Fruit fly (Drosophila melanogaster) whole organism: ENCODE data around the gene Karl.
"Not testable (repeated sequence)": the region's sequence is repeated elsewhere in the genome, so short reads cannot be mapped to it uniquely, and the experiment has no call there.

ENCODE experiments used
- CG8478 ChIP-seq: fragments of >200 bp; optimal IDR thresholded peaks from 2 replicates; lab custom pipeline; 2018; ENCODE audit warnings: inconsistent platforms
- Dll ChIP-seq: fragments of >200 bp; optimal IDR thresholded peaks from 2 replicates; lab custom pipeline; 2017
- EcR ChIP-seq, 2 experiments: fragments of >200 bp; optimal IDR thresholded peaks; 2 replicates each; lab custom pipeline; 2017; ENCODE audit warnings: missing biosample characterization in 2 of 2, missing genetic modification characterization in 2 of 2, missing genetic modification reagents in 2 of 2
- psq ChIP-seq: fragments of >200 bp; optimal IDR thresholded peaks from 2 replicates; lab custom pipeline; 2017
- usp ChIP-seq: fragments of >200 bp; optimal IDR thresholded peaks from 2 replicates; lab custom pipeline; 2017; ENCODE audit warnings: missing biosample characterization, missing genetic modification characterization, mixed read lengths

dm6 chrX:11753973-11754372, 33.2 kb upstream of the Karl start, which contains the start of gene m:
- not testable (repeated sequence) for TF ChIP-seq usp (GFP tag; lab: Kevin White, UChicago); CG8478 (lab: Kevin White, UChicago); psq (lab: Kevin White, UChicago); EcR (GFP tag; optimal IDR thresholded peaks at IDR 0.05; lab: Kevin White, UChicago); Dll (lab: Kevin White, UChicago)
